Worm (Caenorhabditis elegans): ENCODE results near the gene C45B2.1.

The C45B2.1 gene

ce11 chrX:6092533-6092932 is 6.6 kb downstream of the C45B2.1 start:
- TF ChIP-seq nhr-2 (tag; optimal IDR thresholded peaks at IDR 0.05), result peak; percentile 31
- peak; percentile 98 for TF ChIP-seq elt-1 (tag; optimal IDR thresholded peaks at IDR 0.05; ENCODE audit: borderline replicate concordance, insufficient read depth)
- no peak for TF ChIP-seq nhr-28 (tag; optimal IDR thresholded peaks at IDR 0.05)
- TF ChIP-seq nhr-237 (tag; optimal IDR thresholded peaks at IDR 0.05), result no peak
- peak; percentile 77 for TF ChIP-seq ham-2 (GFP tag; optimal IDR thresholded peaks at IDR 0.05)

ce11 chrX:6093046-6093445 is 7.1 kb downstream of the C45B2.1 start, which contains the start of gene C15H9.5:
C15H9.5 (plus strand) TSS chrX:6093300.
- TF ChIP-seq cnd-1 (tag; optimal IDR thresholded peaks at IDR 0.05) (no peak), lin-32 (GFP tag; optimal IDR thresholded peaks at IDR 0.05) (no peak), nhr-28 (tag; optimal IDR thresholded peaks at IDR 0.05) (no peak), ceh-83 (GFP tag; optimal IDR thresholded peaks at IDR 0.05) (no peak), nhr-2 (tag; optimal IDR thresholded peaks at IDR 0.05) (no peak), unc-39 (tag; optimal IDR thresholded peaks at IDR 0.05) (no peak), snpc-4 (tag; optimal IDR thresholded peaks at IDR 0.05) (no peak), ztf-11 (tag; optimal IDR thresholded peaks at IDR 0.05) (no peak), sptf-1 (tag; optimal IDR thresholded peaks at IDR 0.05) (no peak), hlh-1 (tag; optimal IDR thresholded peaks at IDR 0.05) (no peak), tbx-8 (GFP tag; optimal IDR thresholded peaks at IDR 0.05) (no peak), pha-4 (tag; optimal IDR thresholded peaks at IDR 0.05) (no peak), nhr-237 (tag; optimal IDR thresholded peaks at IDR 0.05) (no peak)

DNA sequence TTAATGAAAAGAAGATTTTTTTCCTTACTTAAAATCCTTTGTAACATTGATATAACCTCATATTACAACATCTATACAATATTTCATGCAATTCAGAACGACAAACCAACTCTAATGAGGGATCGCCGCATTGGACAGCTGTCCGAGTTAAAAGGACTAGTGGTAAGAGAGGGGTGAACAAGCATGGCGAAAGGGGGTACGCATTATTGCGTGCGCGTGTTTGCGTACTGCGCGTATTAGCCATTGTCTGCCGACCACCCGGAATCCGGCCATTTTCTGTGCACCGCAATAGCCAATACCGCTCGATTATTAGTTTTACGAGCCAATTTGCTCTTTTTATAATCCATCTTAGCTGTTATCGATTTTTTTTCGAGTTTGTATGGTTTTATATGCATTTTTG is 11.6 kb downstream of the C45B2.1 start, which contains the start of gene C15H9.4:
TSS of gene C15H9.4 (plus strand) at position 93 of the 400 bp plus-strand sequence.
- TF ChIP-seq cnd-1 (tag; optimal IDR thresholded peaks at IDR 0.05) (peak; percentile 84), ces-1 (GFP tag; optimal IDR thresholded peaks at IDR 0.05) (peak; percentile 71), mab-5 (tag; optimal IDR thresholded peaks at IDR 0.05) (no peak), nhr-76 (tag; optimal IDR thresholded peaks at IDR 0.05) (no peak), tbx-8 (GFP tag; optimal IDR thresholded peaks at IDR 0.05) (no peak), drap-1 (GFP tag; optimal IDR thresholded peaks at IDR 0.05) (peak; percentile 45), sptf-1 (tag; optimal IDR thresholded peaks at IDR 0.05) (peak; percentile 72), lin-13 (tag; optimal IDR thresholded peaks at IDR 0.05) (peak; percentile 57), flh-1 (GFP tag; optimal IDR thresholded peaks at IDR 0.05) (no peak), unc-62 (GFP tag; optimal IDR thresholded peaks at IDR 0.05) (no peak), bed-3 (GFP tag; optimal IDR thresholded peaks at IDR 0.05) (no peak), ham-2 (GFP tag; optimal IDR thresholded peaks at IDR 0.05) (peak; percentile 88), nhr-237 (tag; optimal IDR thresholded peaks at IDR 0.05) (no peak), nhr-12 (tag; optimal IDR thresholded peaks at IDR 0.05) (no peak), ceh-43 (GFP tag; optimal IDR thresholded peaks at IDR 0.05) (peak; percentile 49), nhr-2 (tag; optimal IDR thresholded peaks at IDR 0.05) (no peak), elt-3 (tag; optimal IDR thresholded peaks at IDR 0.05) (no peak), sem-2 (GFP tag; optimal IDR thresholded peaks at IDR 0.05) (peak; percentile 26), snpc-4 (tag; optimal IDR thresholded peaks at IDR 0.05) (no peak), nhr-28 (tag; optimal IDR thresholded peaks at IDR 0.05) (no peak), lin-32 (GFP tag; optimal IDR thresholded peaks at IDR 0.05) (no peak), mep-1 (tag; optimal IDR thresholded peaks at IDR 0.05) (peak; percentile 16), hlh-1 (tag; optimal IDR thresholded peaks at IDR 0.05) (peak; percentile 73), unc-39 (tag; optimal IDR thresholded peaks at IDR 0.05) (no peak), lsy-2 (tag; optimal IDR thresholded peaks at IDR 0.05) (peak; percentile 12), blmp-1 (tag; optimal IDR thresholded peaks at IDR 0.05) (no peak), unc-120 (tag; optimal IDR thresholded peaks at IDR 0.05; ENCODE audit: poor library complexity, severe bottlenecking) (peak; percentile 59), pha-4 (tag; optimal IDR thresholded peaks at IDR 0.05) (peak; percentile 62), ceh-39 (tag; optimal IDR thresholded peaks at IDR 0.05) (peak; percentile 2), elt-1 (tag; optimal IDR thresholded peaks at IDR 0.05; ENCODE audit: borderline replicate concordance, insufficient read depth) (peak; percentile 3), mls-2 (tag; optimal IDR thresholded peaks at IDR 0.05) (peak; percentile 70), ceh-83 (GFP tag; optimal IDR thresholded peaks at IDR 0.05) (peak; percentile 36), zip-8 (tag; optimal IDR thresholded peaks at IDR 0.05) (no peak), ztf-11 (tag; optimal IDR thresholded peaks at IDR 0.05) (no peak), M03D4.4 (tag; optimal IDR thresholded peaks at IDR 0.05) (peak; percentile 66)

ce11 chrX:6098420-6098819 is 12.5 kb downstream of the C45B2.1 start:
- TF ChIP-seq unc-39 (tag; optimal IDR thresholded peaks at IDR 0.05) (no peak), ham-2 (GFP tag; optimal IDR thresholded peaks at IDR 0.05) (no peak), blmp-1 (tag; optimal IDR thresholded peaks at IDR 0.05) (no peak), nhr-2 (tag; optimal IDR thresholded peaks at IDR 0.05) (peak; percentile 60), hlh-1 (tag; optimal IDR thresholded peaks at IDR 0.05) (no peak)
